Fruit fly (Drosophila melanogaster) whole organism, embryonic: Measurements from ENCODE around the gene Mondo.

ENCODE experiments used
- Bdp1 ChIP-seq: fragments of 200-800 bp; sonication (Bioruptor generic); optimal IDR thresholded peaks from 3 replicates; lab custom pipeline; 2016; ENCODE audit warnings: missing biosample characterization, missing genetic modification characterization
- C15 ChIP-seq: fragments of 200-800 bp; sonication (Bioruptor generic); IDR thresholded peaks from 3 replicates; pipeline ENCODE4 v1.3.6; 2022; ENCODE audit warnings: missing biosample characterization, missing genetic modification characterization
- CG10209 ChIP-seq: fragments of 200-800 bp; sonication (Bioruptor generic); optimal IDR thresholded peaks from 3 replicates; lab custom pipeline; 2017; ENCODE audit warnings: missing biosample characterization, mild to moderate bottlenecking, missing genetic modification characterization, missing genetic modification reagents
- CG10959 ChIP-seq: fragments of 200-800 bp; sonication (Bioruptor generic); IDR thresholded peaks from 2 replicates; pipeline ENCODE4 v1.3.6; 2022; ENCODE audit warnings: missing biosample characterization, missing genetic modification characterization
- CG12155 ChIP-seq: fragments of 200-800 bp; sonication (Bioruptor generic); optimal IDR thresholded peaks from 3 replicates; lab custom pipeline; 2016; ENCODE audit warnings: missing biosample characterization, missing genetic modification characterization
- CG12391 ChIP-seq: fragments of 200-800 bp; sonication (Bioruptor generic); optimal IDR thresholded peaks from 3 replicates; lab custom pipeline; 2018; ENCODE audit warnings: missing biosample characterization, mild to moderate bottlenecking, missing genetic modification characterization, moderate library complexity
- CG12942 ChIP-seq: fragments of 200-800 bp; sonication (Bioruptor generic); optimal IDR thresholded peaks from 3 replicates; lab custom pipeline; 2016; ENCODE audit warnings: missing biosample characterization, missing genetic modification characterization
- CG13287 ChIP-seq: fragments of 200-800 bp; sonication (Bioruptor generic); IDR thresholded peaks from 2 replicates; pipeline ENCODE4 v1.3.6; 2022; ENCODE audit warnings: missing biosample characterization, missing genetic modification characterization; ENCODE audit not compliant: partially characterized antibody
- CG14014 ChIP-seq: fragments of 200-800 bp; sonication (Bioruptor generic); IDR thresholded peaks from 2 replicates; pipeline ENCODE4 v1.3.6; 2022; ENCODE audit warnings: missing biosample characterization, missing genetic modification characterization
- CG31365 ChIP-seq: fragments of 200-800 bp; sonication (Bioruptor generic); optimal IDR thresholded peaks from 2 replicates; lab custom pipeline; 2018; ENCODE audit warnings: missing biosample characterization, mild to moderate bottlenecking, missing genetic modification characterization
- CG31388 ChIP-seq: fragments of 200-800 bp; sonication (Bioruptor generic); optimal IDR thresholded peaks from 2 replicates; lab custom pipeline; 2016; ENCODE audit warnings: missing biosample characterization, missing genetic modification characterization
- CG4328 ChIP-seq: fragments of 200-800 bp; sonication (Bioruptor generic); optimal IDR thresholded peaks from 3 replicates; lab custom pipeline; 2017; ENCODE audit warnings: missing biosample characterization, missing genetic modification reagents, missing genetic modification characterization
- CG5245 ChIP-seq: fragments of 200-800 bp; sonication (Bioruptor generic); optimal IDR thresholded peaks from 3 replicates; lab custom pipeline; 2016; ENCODE audit warnings: missing biosample characterization, missing genetic modification characterization
- CG9215 ChIP-seq: fragments of 200-800 bp; sonication (Bioruptor generic); IDR thresholded peaks from 2 replicates; pipeline ENCODE4 v1.3.6; 2022; ENCODE audit warnings: missing biosample characterization, missing genetic modification characterization
- CG9727 ChIP-seq: fragments of 200-800 bp; sonication (Bioruptor generic); optimal IDR thresholded peaks from 3 replicates; lab custom pipeline; 2017; ENCODE audit warnings: missing biosample characterization, mild to moderate bottlenecking, missing genetic modification characterization
- Camta ChIP-seq: fragments of 200-800 bp; sonication (Bioruptor generic); optimal IDR thresholded peaks from 2 replicates; lab custom pipeline; 2016; ENCODE audit warnings: missing biosample characterization, missing genetic modification characterization
- CoRest ChIP-seq: fragments of 200-800 bp; sonication (Bioruptor generic); optimal IDR thresholded peaks from 3 replicates; lab custom pipeline; 2018; ENCODE audit warnings: missing biosample characterization, mild to moderate bottlenecking, missing genetic modification characterization, moderate library complexity
- Dip2 ChIP-seq: fragments of 200-800 bp; sonication (Bioruptor generic); IDR thresholded peaks from 2 replicates; pipeline ENCODE4 v1.3.6; 2022; ENCODE audit warnings: missing biosample characterization, missing genetic modification characterization
- Doc2 ChIP-seq: fragments of 200-800 bp; sonication (Bioruptor generic); IDR thresholded peaks from 2 replicates; pipeline ENCODE4 v1.3.6; 2022; ENCODE audit warnings: missing biosample characterization, missing genetic modification characterization
- Doc3 ChIP-seq: fragments of 200-800 bp; sonication (Bioruptor generic); IDR thresholded peaks from 3 replicates; pipeline ENCODE4 v1.3.6; 2022; ENCODE audit warnings: missing biosample characterization, missing genetic modification characterization; ENCODE audit not compliant: partially characterized antibody
- Drgx ChIP-seq: fragments of 200-800 bp; sonication (Bioruptor generic); IDR thresholded peaks from 2 replicates; pipeline ENCODE4 v1.3.6; 2022; ENCODE audit warnings: missing biosample characterization, missing genetic modification characterization
- Ets65A ChIP-seq: fragments of 200-800 bp; sonication (Bioruptor generic); peaks from one replicate; lab custom pipeline; 2016; ENCODE audit warnings: missing biosample characterization, missing genetic modification characterization
- HmgZ ChIP-seq: fragments of 200-800 bp; sonication (Bioruptor generic); optimal IDR thresholded peaks from 2 replicates; lab custom pipeline; 2018; ENCODE audit warnings: missing biosample characterization, mild to moderate bottlenecking, missing genetic modification characterization
- Hr78 ChIP-seq, 2 experiments: fragments of 200-800 bp in 1 of 2; fragments of >200 bp in 1 of 2; sonication (Bioruptor generic) in 1 of 2; optimal IDR thresholded peaks; 2 replicates each; lab custom pipeline; 2017 to 2019; ENCODE audit warnings: missing biosample characterization in 2 of 2, missing genetic modification characterization in 2 of 2, mild to moderate bottlenecking in 1 of 2, moderate library complexity in 1 of 2
- Kr ChIP-seq: fragments of 200-800 bp; sonication (Bioruptor generic); optimal IDR thresholded peaks from 2 replicates; lab custom pipeline; 2017; ENCODE audit warnings: missing biosample characterization, mild to moderate bottlenecking, missing genetic modification characterization
- NC2α ChIP-seq: fragments of 200-800 bp; sonication (Bioruptor generic); optimal IDR thresholded peaks from 2 replicates; lab custom pipeline; 2016; ENCODE audit warnings: missing biosample characterization, missing genetic modification characterization
- Opbp ChIP-seq: fragments of 200-800 bp; sonication (Bioruptor generic); IDR thresholded peaks from 3 replicates; pipeline ENCODE4 v1.3.6; 2022; ENCODE audit warnings: missing biosample characterization, missing genetic modification characterization; ENCODE audit not compliant: partially characterized antibody
- Ravus ChIP-seq: fragments of 200-800 bp; sonication (Bioruptor generic); IDR thresholded peaks from 2 replicates; pipeline ENCODE4 v1.3.6; 2022; ENCODE audit warnings: missing biosample characterization, missing genetic modification characterization
- Sin3A ChIP-seq: fragments of >200 bp; optimal IDR thresholded peaks from 2 replicates; lab custom pipeline; 2018
- Xbp1 ChIP-seq: fragments of 200-800 bp; sonication (Bioruptor generic); optimal IDR thresholded peaks from 3 replicates; lab custom pipeline; 2016; ENCODE audit warnings: missing biosample characterization, mild to moderate bottlenecking, missing genetic modification characterization
- al ChIP-seq: fragments of 200-800 bp; sonication (Bioruptor generic); IDR thresholded peaks from 2 replicates; pipeline ENCODE4 v1.3.6; 2022; ENCODE audit warnings: missing biosample characterization, missing genetic modification characterization
- bcd ChIP-seq: fragments of 200-800 bp; sonication (Bioruptor generic); optimal IDR thresholded peaks from 2 replicates; lab custom pipeline; 2017; ENCODE audit warnings: missing biosample characterization, mild to moderate bottlenecking, missing genetic modification characterization
- bowl ChIP-seq: fragments of 200-800 bp; sonication (Bioruptor generic); IDR thresholded peaks from 2 replicates; pipeline ENCODE4 v1.3.6; 2022; ENCODE audit warnings: missing biosample characterization, missing genetic modification characterization
- cas ChIP-seq: fragments of 200-800 bp; sonication (Bioruptor generic); IDR thresholded peaks from 2 replicates; pipeline ENCODE4 v1.3.6; 2022; ENCODE audit warnings: missing biosample characterization, missing genetic modification characterization
- chinmo ChIP-seq: fragments of 200-800 bp; sonication (Bioruptor generic); IDR thresholded peaks from 4 replicates; pipeline ENCODE4 v1.3.6; 2022; ENCODE audit warnings: missing biosample characterization, missing genetic modification characterization; ENCODE audit not compliant: partially characterized antibody
- corto ChIP-seq: fragments of 200-800 bp; sonication (Bioruptor generic); optimal IDR thresholded peaks from 2 replicates; lab custom pipeline; 2016; ENCODE audit warnings: missing biosample characterization, mild to moderate bottlenecking, missing genetic modification characterization, moderate library complexity
- dati ChIP-seq: fragments of 200-800 bp; sonication (Bioruptor generic); IDR thresholded peaks from 2 replicates; pipeline ENCODE4 v1.3.6; 2022; ENCODE audit warnings: missing biosample characterization, missing genetic modification characterization
- exex ChIP-seq: fragments of 200-800 bp; sonication (Bioruptor generic); optimal IDR thresholded peaks from 4 replicates; lab custom pipeline; 2018; ENCODE audit warnings: missing biosample characterization, mild to moderate bottlenecking, missing genetic modification characterization, moderate library complexity
- gcm ChIP-seq: fragments of 200-800 bp; sonication (Bioruptor generic); optimal IDR thresholded peaks from 2 replicates; lab custom pipeline; 2019; ENCODE audit warnings: missing biosample characterization, mild to moderate bottlenecking, missing genetic modification characterization, moderate library complexity
- gsb-n ChIP-seq: fragments of 200-800 bp; sonication (Bioruptor generic); optimal IDR thresholded peaks from 3 replicates; lab custom pipeline; 2018; ENCODE audit warnings: missing biosample characterization, mild to moderate bottlenecking, missing genetic modification characterization
- hb ChIP-seq: fragments of 200-800 bp; sonication (Bioruptor generic); IDR thresholded peaks from 3 replicates; pipeline ENCODE4 v1.3.6; 2022; ENCODE audit warnings: missing biosample characterization, missing genetic modification characterization; ENCODE audit not compliant: partially characterized antibody
- insv ChIP-seq, 2 experiments: fragments of 200-800 bp; sonication (Bioruptor generic); optimal IDR thresholded peaks; 3 replicates each; lab custom pipeline; 2016 to 2018; ENCODE audit warnings: missing biosample characterization in 2 of 2, missing genetic modification characterization in 2 of 2
- lilli ChIP-seq: fragments of 200-800 bp; sonication (Bioruptor generic); optimal IDR thresholded peaks from 3 replicates; lab custom pipeline; 2016; ENCODE audit warnings: missing biosample characterization, missing genetic modification characterization
- nom ChIP-seq: fragments of 200-800 bp; sonication (Bioruptor generic); optimal IDR thresholded peaks from 2 replicates; lab custom pipeline; 2017; ENCODE audit warnings: missing biosample characterization, missing genetic modification characterization, mild to moderate bottlenecking, moderate library complexity, missing genetic modification reagents
- oc ChIP-seq: fragments of 200-800 bp; sonication (Bioruptor generic); optimal IDR thresholded peaks from 2 replicates; lab custom pipeline; 2018; ENCODE audit warnings: missing biosample characterization, mild to moderate bottlenecking, missing genetic modification characterization, moderate library complexity
- org-1 ChIP-seq: fragments of 200-800 bp; sonication (Bioruptor generic); optimal IDR thresholded peaks from 2 replicates; lab custom pipeline; 2017; ENCODE audit warnings: missing biosample characterization, missing genetic modification characterization
- repo ChIP-seq: fragments of 200-800 bp; sonication (Bioruptor generic); optimal IDR thresholded peaks from 2 replicates; lab custom pipeline; 2016; ENCODE audit warnings: missing biosample characterization, missing genetic modification characterization
- ro ChIP-seq: fragments of 200-800 bp; sonication (Bioruptor generic); IDR thresholded peaks from 2 replicates; pipeline ENCODE4 v1.3.6; 2022; ENCODE audit warnings: missing biosample characterization, missing genetic modification characterization
- sim ChIP-seq: fragments of 200-800 bp; sonication (Bioruptor generic); IDR thresholded peaks from 2 replicates; pipeline ENCODE4 v1.3.6; 2022; ENCODE audit warnings: missing biosample characterization, missing genetic modification characterization
- tio ChIP-seq: fragments of 200-800 bp; sonication (Bioruptor generic); optimal IDR thresholded peaks from 2 replicates; lab custom pipeline; 2017; ENCODE audit warnings: missing biosample characterization, missing genetic modification characterization, inconsistent platforms
- toy ChIP-seq: fragments of 200-800 bp; sonication (Bioruptor generic); IDR thresholded peaks from 2 replicates; pipeline ENCODE4 v1.3.6; 2022; ENCODE audit warnings: missing biosample characterization, missing genetic modification characterization
- z ChIP-seq: fragments of 200-800 bp; sonication (Bioruptor generic); IDR thresholded peaks from 3 replicates; pipeline ENCODE4 v1.3.6; 2022; ENCODE audit warnings: missing biosample characterization, missing genetic modification characterization

Mondo gene

DNA sequence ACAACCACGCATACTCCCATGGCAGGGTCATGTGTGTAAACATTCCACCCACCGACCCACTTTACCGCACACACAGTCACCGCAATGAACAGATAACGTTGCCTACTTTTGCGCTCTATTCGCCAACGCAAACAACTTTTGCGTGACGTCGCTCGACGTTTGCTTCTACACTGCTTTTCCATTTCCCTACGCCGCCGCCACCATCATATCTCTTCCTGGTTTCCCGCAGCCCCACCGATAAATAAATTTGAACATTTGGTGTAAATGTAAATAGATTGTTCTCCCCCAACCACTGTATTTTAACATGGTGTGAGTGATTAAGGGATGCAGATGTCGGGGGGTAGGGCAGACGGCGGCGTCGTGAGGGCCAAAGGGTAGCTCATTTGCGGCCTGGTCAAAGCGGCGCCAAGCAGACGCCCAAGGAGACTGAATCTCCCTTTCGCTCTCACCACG lies 14.6 kb upstream of the Mondo start (continued):
- no peak for TF ChIP-seq tio (GFP tag; lab: Kevin White, UChicago)
- TF ChIP-seq toy (GFP tag; lab: Robert Waterston, UW), result no peak
- no peak for TF ChIP-seq repo (GFP tag; lab: Kevin White, UChicago)
- no peak for TF ChIP-seq CG10209 (GFP tag; lab: Kevin White, UChicago)
- peak; percentile 23 for TF ChIP-seq exex (tag; lab: Kevin White, UChicago)
- TF ChIP-seq insv (GFP tag; optimal IDR thresholded peaks at IDR 0.05; lab: Kevin White, UChicago), result no peak
- no peak for TF ChIP-seq Sin3A (lab: Kevin White, UChicago)
- no peak for TF ChIP-seq CoRest (tag; lab: Kevin White, UChicago)
- TF ChIP-seq lilli (GFP tag; lab: Kevin White, UChicago), result no peak
- no peak for TF ChIP-seq Dip2
- TF ChIP-seq CG9727 (GFP tag; lab: Kevin White, UChicago), result no peak
- TF ChIP-seq sim (GFP tag; lab: Robert Waterston, UW), result no peak
- TF ChIP-seq chinmo (GFP tag; lab: Robert Waterston, UW), result no peak
- no peak for TF ChIP-seq CG31388 (GFP tag; lab: Kevin White, UChicago)
- TF ChIP-seq Drgx (GFP tag; lab: Robert Waterston, UW), result no peak
- TF ChIP-seq HmgZ (tag; lab: Kevin White, UChicago), result peak; percentile 13
- TF ChIP-seq NC2α, result no peak
- TF ChIP-seq CG31365 (tag; lab: Kevin White, UChicago), result peak; percentile 90
- TF ChIP-seq hb (GFP tag; lab: Robert Waterston, UW), result no peak
- TF ChIP-seq CG10959 (GFP tag; lab: Robert Waterston, UW), result no peak
- no peak for TF ChIP-seq bowl
- no peak for TF ChIP-seq CG12391 (tag; lab: Kevin White, UChicago)
- no peak for TF ChIP-seq org-1
- no peak for TF ChIP-seq CG12155 (GFP tag; lab: Kevin White, UChicago)
- no peak for TF ChIP-seq ro (GFP tag; lab: Robert Waterston, UW)
- TF ChIP-seq cas (GFP tag; lab: Robert Waterston, UW), result no peak
- peak; percentile 7 for TF ChIP-seq Kr
- no peak for TF ChIP-seq Xbp1 (GFP tag; lab: Kevin White, UChicago)
- TF ChIP-seq CG9215 (GFP tag; lab: Robert Waterston, UW), result no peak
- no peak for TF ChIP-seq Bdp1 (GFP tag; lab: Kevin White, UChicago)
- no peak for TF ChIP-seq dati (GFP tag; lab: Robert Waterston, UW)
- TF ChIP-seq gsb-n, result no peak
- no peak for TF ChIP-seq CG5245 (GFP tag; lab: Kevin White, UChicago)
- TF ChIP-seq Camta (GFP tag; lab: Kevin White, UChicago), result no peak
- no peak for TF ChIP-seq corto
- TF ChIP-seq oc (tag; lab: Kevin White, UChicago), result no peak
- peak; percentile 73 for TF ChIP-seq gcm (GFP tag; lab: Kevin White, UChicago)
- no peak for TF ChIP-seq CG4328 (GFP tag; lab: Kevin White, UChicago)
- no peak for TF ChIP-seq bcd (GFP tag; lab: Kevin White, UChicago)
- no peak for TF ChIP-seq Ravus (GFP tag; lab: Robert Waterston, UW)
- TF ChIP-seq CG13287, result no peak
- TF ChIP-seq al (GFP tag; lab: Robert Waterston, UW), result no peak
- no peak for TF ChIP-seq CG14014
- no peak for TF ChIP-seq z (GFP tag; lab: Robert Waterston, UW)
- TF ChIP-seq Opbp (GFP tag; lab: Robert Waterston, UW), result no peak
- TF ChIP-seq C15 (GFP tag; lab: Robert Waterston, UW), result no peak
- TF ChIP-seq CG12942 (GFP tag; lab: Kevin White, UChicago), result no peak
- TF ChIP-seq Doc3 (GFP tag; lab: Robert Waterston, UW), result no peak
- peak; percentile 81 for TF ChIP-seq Ets65A (GFP tag; lab: Kevin White, UChicago)
- TF ChIP-seq Hr78 (GFP tag; optimal IDR thresholded peaks at IDR 0.05; lab: Kevin White, UChicago), result peak in 1 of 2 experiments; percentile 50
- TF ChIP-seq nom, result no peak
- TF ChIP-seq Doc2 (GFP tag; lab: Robert Waterston, UW), result no peak
